Worm (Caenorhabditis elegans): ENCODE results near the gene Y110A2AL.7.

ce11 chrII:2834105-2834504 lies 8.9 kb downstream of the Y110A2AL.7 start:
- TF ChIP-seq snpc-4 (tag; optimal IDR thresholded peaks at IDR 0.05) (no peak), nhr-237 (tag; optimal IDR thresholded peaks at IDR 0.05) (no peak), unc-62 (GFP tag; optimal IDR thresholded peaks at IDR 0.05) (no peak), unc-39 (tag; optimal IDR thresholded peaks at IDR 0.05) (no peak), nhr-76 (tag; optimal IDR thresholded peaks at IDR 0.05) (no peak), ceh-43 (GFP tag; optimal IDR thresholded peaks at IDR 0.05) (no peak), unc-120 (tag; optimal IDR thresholded peaks at IDR 0.05; ENCODE audit: poor library complexity, severe bottlenecking) (no peak), lsy-2 (tag; optimal IDR thresholded peaks at IDR 0.05) (no peak)
